Fruit fly (Drosophila melanogaster) whole organism, embryonic: ENCODE results near the gene mthl12.

ENCODE experiments used
- Abd-B ChIP-seq: fragments of 200-800 bp; sonication (Bioruptor generic); optimal IDR thresholded peaks from 2 replicates; lab custom pipeline; 2018; ENCODE audit warnings: missing biosample characterization, mild to moderate bottlenecking, missing genetic modification characterization, moderate library complexity
- Awh ChIP-seq: fragments of 200-800 bp; sonication (Bioruptor generic); IDR thresholded peaks from 2 replicates; pipeline ENCODE4, ENCODE4 v1.3.6; 2022; ENCODE audit warnings: missing biosample characterization, missing genetic modification characterization
- CG10543 ChIP-seq: fragments of 200-800 bp; sonication (Bioruptor generic); optimal IDR thresholded peaks from 3 replicates; lab custom pipeline; 2017; ENCODE audit warnings: missing biosample characterization, mild to moderate bottlenecking, missing genetic modification characterization, moderate library complexity
- CG12659 ChIP-seq: fragments of 200-800 bp; sonication (Bioruptor generic); optimal IDR thresholded peaks from 3 replicates; lab custom pipeline; 2017; ENCODE audit warnings: mild to moderate bottlenecking, missing biosample characterization, missing genetic modification reagents, missing genetic modification characterization
- CG12744 ChIP-seq: fragments of 200-800 bp; sonication (Bioruptor generic); optimal IDR thresholded peaks from 2 replicates; lab custom pipeline; 2016; ENCODE audit warnings: missing biosample characterization, missing genetic modification characterization
- CG13296 ChIP-seq: fragments of 200-800 bp; sonication (Bioruptor generic); optimal IDR thresholded peaks from 3 replicates; lab custom pipeline; 2018; ENCODE audit warnings: missing biosample characterization, mild to moderate bottlenecking, missing genetic modification characterization
- CG1603 ChIP-seq: fragments of 200-800 bp; sonication (Bioruptor generic); optimal IDR thresholded peaks from 2 replicates; lab custom pipeline; 2019; ENCODE audit warnings: missing biosample characterization, mild to moderate bottlenecking, missing genetic modification characterization, moderate library complexity
- CG16863 ChIP-seq: fragments of 200-800 bp; sonication (Bioruptor generic); optimal IDR thresholded peaks from 3 replicates; lab custom pipeline; 2016; ENCODE audit warnings: missing biosample characterization, missing genetic modification characterization
- CG31388 ChIP-seq: fragments of 200-800 bp; sonication (Bioruptor generic); optimal IDR thresholded peaks from 2 replicates; lab custom pipeline; 2016; ENCODE audit warnings: missing biosample characterization, missing genetic modification characterization
- CG3995 ChIP-seq: fragments of 200-800 bp; sonication (Bioruptor generic); optimal IDR thresholded peaks from 3 replicates; lab custom pipeline; 2016; ENCODE audit warnings: missing biosample characterization, missing genetic modification characterization
- CG4854 ChIP-seq: fragments of 200-800 bp; sonication (Bioruptor generic); optimal IDR thresholded peaks from 2 replicates; lab custom pipeline; 2016; ENCODE audit warnings: missing biosample characterization, missing genetic modification characterization, inconsistent platforms
- CG6813 ChIP-seq: fragments of 200-800 bp; sonication (Bioruptor generic); optimal IDR thresholded peaks from 2 replicates; lab custom pipeline; 2017; ENCODE audit warnings: missing biosample characterization, missing genetic modification characterization, mild to moderate bottlenecking, moderate library complexity, missing genetic modification reagents
- CG8089 ChIP-seq: fragments of 200-800 bp; sonication (Bioruptor generic); optimal IDR thresholded peaks from 3 replicates; lab custom pipeline; 2016; ENCODE audit warnings: missing biosample characterization, missing genetic modification characterization
- CG9932 ChIP-seq: fragments of 200-800 bp; sonication (Bioruptor generic); IDR thresholded peaks from 2 replicates; pipeline ENCODE4 v1.3.6; 2022; ENCODE audit warnings: missing biosample characterization, missing genetic modification characterization
- D19A ChIP-seq: fragments of 200-800 bp; optimal IDR thresholded peaks from 3 replicates; lab custom pipeline; 2019; ENCODE audit warnings: missing biosample characterization, mild to moderate bottlenecking, missing genetic modification characterization, moderate library complexity
- Eip74EF ChIP-seq, 2 experiments: fragments of 200-800 bp in 1 of 2; fragments of >200 bp in 1 of 2; sonication (Bioruptor generic) in 1 of 2; optimal IDR thresholded peaks; 2 replicates each; lab custom pipeline; 2017 to 2019; ENCODE audit warnings: missing biosample characterization in 2 of 2, missing genetic modification characterization in 2 of 2, mild to moderate bottlenecking in 1 of 2, moderate library complexity in 1 of 2
- Elba2 ChIP-seq: fragments of 200-800 bp; sonication (Bioruptor generic); optimal IDR thresholded peaks from 3 replicates; lab custom pipeline; 2016; ENCODE audit warnings: missing biosample characterization, missing genetic modification characterization
- HHEX ChIP-seq: fragments of 200-800 bp; sonication (Bioruptor generic); optimal IDR thresholded peaks from 3 replicates; lab custom pipeline; 2017; ENCODE audit warnings: missing biosample characterization, mild to moderate bottlenecking, missing genetic modification characterization, missing genetic modification reagents
- Hr3 ChIP-seq: fragments of 200-800 bp; sonication (Bioruptor generic); optimal IDR thresholded peaks from 3 replicates; lab custom pipeline; 2016; ENCODE audit warnings: missing biosample characterization, missing genetic modification characterization
- Hr78 ChIP-seq, 2 experiments: fragments of 200-800 bp in 1 of 2; fragments of >200 bp in 1 of 2; sonication (Bioruptor generic) in 1 of 2; optimal IDR thresholded peaks; 2 replicates each; lab custom pipeline; 2017 to 2019; ENCODE audit warnings: missing biosample characterization in 2 of 2, missing genetic modification characterization in 2 of 2, mild to moderate bottlenecking in 1 of 2, moderate library complexity in 1 of 2
- Lim3 ChIP-seq: fragments of 200-800 bp; sonication (Bioruptor generic); IDR thresholded peaks from 2 replicates; pipeline ENCODE4 v1.3.6; 2022; ENCODE audit warnings: missing biosample characterization, missing genetic modification characterization
- Mad ChIP-seq: fragments of 200-800 bp; sonication (Bioruptor generic); optimal IDR thresholded peaks from 2 replicates; lab custom pipeline; 2016; ENCODE audit warnings: missing biosample characterization, missing genetic modification characterization
- Nf-YC ChIP-seq: fragments of 200-800 bp; optimal IDR thresholded peaks from 3 replicates; lab custom pipeline; 2019; ENCODE audit warnings: missing biosample characterization, mild to moderate bottlenecking, missing genetic modification characterization, moderate library complexity
- Oli ChIP-seq: fragments of 200-800 bp; sonication (Bioruptor generic); optimal IDR thresholded peaks from 2 replicates; lab custom pipeline; 2018; ENCODE audit warnings: missing biosample characterization, mild to moderate bottlenecking, missing genetic modification characterization, moderate library complexity
- Six4 ChIP-seq: fragments of 200-800 bp; sonication (Bioruptor generic); optimal IDR thresholded peaks from 2 replicates; lab custom pipeline; 2016; ENCODE audit warnings: missing biosample characterization, missing genetic modification characterization
- Xrp1 ChIP-seq: fragments of 200-800 bp; sonication (Bioruptor generic); IDR thresholded peaks from 2 replicates; pipeline ENCODE4 v1.3.6; 2022; ENCODE audit warnings: missing biosample characterization, missing genetic modification characterization
- bigmax ChIP-seq: fragments of 200-800 bp; sonication (Bioruptor generic); optimal IDR thresholded peaks from 2 replicates; lab custom pipeline; 2018; ENCODE audit warnings: missing biosample characterization, mild to moderate bottlenecking, missing genetic modification characterization
- br ChIP-seq: fragments of >200 bp; optimal IDR thresholded peaks from 2 replicates; lab custom pipeline; 2017
- cas ChIP-seq: fragments of 200-800 bp; sonication (Bioruptor generic); IDR thresholded peaks from 2 replicates; pipeline ENCODE4 v1.3.6; 2022; ENCODE audit warnings: missing biosample characterization, missing genetic modification characterization
- dm ChIP-seq: fragments of 200-800 bp; sonication (Bioruptor generic); optimal IDR thresholded peaks from 3 replicates; lab custom pipeline; 2016; ENCODE audit warnings: missing biosample characterization, missing genetic modification characterization
- eyg ChIP-seq: fragments of 200-800 bp; sonication (Bioruptor generic); optimal IDR thresholded peaks from 3 replicates; lab custom pipeline; 2016; ENCODE audit warnings: missing biosample characterization, missing genetic modification characterization
- fd102C ChIP-seq: fragments of 200-800 bp; sonication (Bioruptor generic); optimal IDR thresholded peaks from 2 replicates; lab custom pipeline; 2018; ENCODE audit warnings: missing biosample characterization, mild to moderate bottlenecking, missing genetic modification characterization, moderate library complexity
- fd96Cb ChIP-seq: fragments of 200-800 bp; sonication (Bioruptor generic); optimal IDR thresholded peaks from 2 replicates; lab custom pipeline; 2018; ENCODE audit warnings: missing biosample characterization, mild to moderate bottlenecking, missing genetic modification characterization, moderate library complexity
- grau ChIP-seq: fragments of 200-800 bp; optimal IDR thresholded peaks from 3 replicates; lab custom pipeline; 2019; ENCODE audit warnings: missing biosample characterization, mild to moderate bottlenecking, missing genetic modification characterization, moderate library complexity
- lov ChIP-seq, 2 experiments: fragments of 200-800 bp in 1 of 2; fragments of >200 bp in 1 of 2; sonication (Bioruptor generic) in 1 of 2; IDR thresholded peaks in 1 of 2; optimal IDR thresholded peaks in 1 of 2; 2 replicates in 1 of 2; 3 replicates in 1 of 2; pipeline versions ENCODE4 v1.3.6 to Lab custom; 2017 to 2022; ENCODE audit warnings: missing biosample characterization in 1 of 2, missing genetic modification characterization in 1 of 2
- mam ChIP-seq: fragments of 200-800 bp; sonication (Bioruptor generic); optimal IDR thresholded peaks from 3 replicates; lab custom pipeline; 2016; ENCODE audit warnings: missing biosample characterization, missing genetic modification characterization
- nau ChIP-seq: fragments of 200-800 bp; sonication (Bioruptor generic); optimal IDR thresholded peaks from 3 replicates; lab custom pipeline; 2017; ENCODE audit warnings: missing biosample characterization, mild to moderate bottlenecking, missing genetic modification characterization, missing genetic modification reagents
- p53 ChIP-seq: fragments of 200-800 bp; sonication (Bioruptor generic); optimal IDR thresholded peaks from 2 replicates; lab custom pipeline; 2016; ENCODE audit warnings: missing biosample characterization, missing genetic modification characterization
- pzg ChIP-seq: fragments of 200-800 bp; sonication (Bioruptor generic); optimal IDR thresholded peaks from 3 replicates; lab custom pipeline; 2018; ENCODE audit warnings: missing biosample characterization, mild to moderate bottlenecking, missing genetic modification characterization, moderate library complexity
- repo ChIP-seq: fragments of 200-800 bp; sonication (Bioruptor generic); optimal IDR thresholded peaks from 2 replicates; lab custom pipeline; 2016; ENCODE audit warnings: missing biosample characterization, missing genetic modification characterization
- row ChIP-seq: fragments of 200-800 bp; sonication (Bioruptor generic); IDR thresholded peaks from 3 replicates; pipeline ENCODE4 v1.3.6; 2022; ENCODE audit warnings: missing biosample characterization, missing genetic modification characterization
- sd ChIP-seq: fragments of 200-800 bp; sonication (Bioruptor generic); optimal IDR thresholded peaks from 3 replicates; lab custom pipeline; 2018; ENCODE audit warnings: missing biosample characterization, mild to moderate bottlenecking, missing genetic modification characterization, moderate library complexity
- tgo ChIP-seq: fragments of 200-800 bp; sonication (Bioruptor generic); IDR thresholded peaks from 3 replicates; pipeline ENCODE4 v1.3.6; 2022; ENCODE audit warnings: missing biosample characterization, missing genetic modification characterization
- tio ChIP-seq: fragments of 200-800 bp; sonication (Bioruptor generic); optimal IDR thresholded peaks from 2 replicates; lab custom pipeline; 2017; ENCODE audit warnings: missing biosample characterization, missing genetic modification characterization, inconsistent platforms
- trem ChIP-seq: fragments of 200-800 bp; optimal IDR thresholded peaks from 3 replicates; lab custom pipeline; 2019; ENCODE audit warnings: missing biosample characterization, mild to moderate bottlenecking, missing genetic modification characterization, moderate library complexity
- vvl ChIP-seq: fragments of 200-800 bp; sonication (Bioruptor generic); IDR thresholded peaks from 2 replicates; pipeline ENCODE4 v1.3.6; 2022; ENCODE audit warnings: missing biosample characterization, missing genetic modification characterization
- wdn ChIP-seq: fragments of 200-800 bp; sonication (Bioruptor generic); IDR thresholded peaks from 2 replicates; pipeline ENCODE4 v1.3.6; 2022; ENCODE audit warnings: missing biosample characterization, missing genetic modification characterization
- wek ChIP-seq: fragments of 200-800 bp; sonication (Bioruptor generic); optimal IDR thresholded peaks from 3 replicates; lab custom pipeline; 2018; ENCODE audit warnings: missing biosample characterization, mild to moderate bottlenecking, missing genetic modification characterization, moderate library complexity

The mthl12 gene

dm6 chr3R:13366561-13367518 is 13.4 kb downstream of the mthl12 start, which contains the start of gene Elp6 (continued):
- peak in 1 of 2 experiments; percentile 25 for TF ChIP-seq Eip74EF (GFP tag; optimal IDR thresholded peaks at IDR 0.05; lab: Kevin White, UChicago)
- peak; percentile 46 for TF ChIP-seq pzg (GFP tag; lab: Kevin White, UChicago)
- peak; percentile 62 for TF ChIP-seq row (GFP tag; lab: Robert Waterston, UW)
- TF ChIP-seq fd102C (GFP tag; lab: Kevin White, UChicago), result no peak
- no peak for TF ChIP-seq wdn
- TF ChIP-seq CG9932 (GFP tag; lab: Robert Waterston, UW), result peak; percentile 70
- no peak for TF ChIP-seq bigmax (GFP tag; lab: Kevin White, UChicago)
- TF ChIP-seq sd (tag; lab: Kevin White, UChicago), result no peak
- peak; percentile 77 for TF ChIP-seq Oli (tag; lab: Kevin White, UChicago)
- peak; percentile 13 for TF ChIP-seq Abd-B (GFP tag; lab: Kevin White, UChicago)
- peak; percentile 47 for TF ChIP-seq Six4
- TF ChIP-seq lov (optimal IDR thresholded peaks at IDR 0.05; lab: Kevin White, UChicago), result no peak
- TF ChIP-seq lov (GFP tag; IDR thresholded peaks at IDR 0.05; lab: Robert Waterston, UW), result no peak
- TF ChIP-seq Nf-YC (tag; lab: Kevin White, UChicago), result peak; percentile 51
- no peak for TF ChIP-seq CG1603
- TF ChIP-seq Elba2 (GFP tag; lab: Kevin White, UChicago), result no peak
- peak; percentile 82 for TF ChIP-seq tio (GFP tag; lab: Kevin White, UChicago)
- no peak for TF ChIP-seq br (lab: Kevin White, UChicago)
- peak; percentile 58 for TF ChIP-seq CG12659
- TF ChIP-seq mam (GFP tag; lab: Kevin White, UChicago), result peak; percentile 63
- peak; percentile 49 for TF ChIP-seq CG13296 (GFP tag; lab: Kevin White, UChicago)
- TF ChIP-seq fd96Cb, result peak; percentile 49
- TF ChIP-seq Lim3 (GFP tag; lab: Robert Waterston, UW), result no peak
- TF ChIP-seq wek (GFP tag; lab: Kevin White, UChicago), result no peak
- peak; percentile 52 for TF ChIP-seq eyg (GFP tag; lab: Kevin White, UChicago)
- no peak for TF ChIP-seq Mad (GFP tag; lab: Kevin White, UChicago)
- TF ChIP-seq trem, result no peak
- peak; percentile 25 for TF ChIP-seq CG3995 (GFP tag; lab: Kevin White, UChicago)
- TF ChIP-seq CG8089 (GFP tag; lab: Kevin White, UChicago), result no peak
- peak; percentile 54 for TF ChIP-seq dm (GFP tag; lab: Kevin White, UChicago)
- peak; percentile 58; the same call in 1 of the 2 replicates for TF ChIP-seq vvl (GFP tag; lab: Robert Waterston, UW)
- no peak for TF ChIP-seq nau (GFP tag; lab: Kevin White, UChicago)
- TF ChIP-seq CG16863 (GFP tag; lab: Kevin White, UChicago), result peak; percentile 44
- no peak for TF ChIP-seq p53 (GFP tag; lab: Kevin White, UChicago)
- peak; percentile 23 for TF ChIP-seq repo (GFP tag; lab: Kevin White, UChicago)
- peak; percentile 51; the same call in 1 of the 2 replicates for TF ChIP-seq Xrp1 (GFP tag; lab: Robert Waterston, UW)
- TF ChIP-seq CG4854 (GFP tag; lab: Kevin White, UChicago), result no peak
- peak; percentile 3 for TF ChIP-seq CG31388 (GFP tag; lab: Kevin White, UChicago)
- TF ChIP-seq tgo (GFP tag; lab: Robert Waterston, UW), result peak; percentile 65
- TF ChIP-seq D19A (tag; lab: Kevin White, UChicago), result no peak
- TF ChIP-seq CG12744 (GFP tag; lab: Kevin White, UChicago), result peak; percentile 51
- peak; percentile 67; the same call in 1 of the 2 replicates for TF ChIP-seq Awh
- peak; percentile 14 for TF ChIP-seq CG6813
- TF ChIP-seq Hr78 (GFP tag; optimal IDR thresholded peaks at IDR 0.05; lab: Kevin White, UChicago), result no peak
- no peak for TF ChIP-seq cas
- peak; percentile 71 for TF ChIP-seq HHEX (GFP tag; lab: Kevin White, UChicago)
- peak; percentile 71 for TF ChIP-seq grau (tag; lab: Kevin White, UChicago)
- peak; percentile 76 for TF ChIP-seq Hr3 (GFP tag; lab: Kevin White, UChicago)
- peak; percentile 47 for TF ChIP-seq CG10543 (GFP tag; lab: Kevin White, UChicago)
